Fruit fly (Drosophila melanogaster): ENCODE measurements around the gene CG34277.

The CG34277 gene

DNA sequence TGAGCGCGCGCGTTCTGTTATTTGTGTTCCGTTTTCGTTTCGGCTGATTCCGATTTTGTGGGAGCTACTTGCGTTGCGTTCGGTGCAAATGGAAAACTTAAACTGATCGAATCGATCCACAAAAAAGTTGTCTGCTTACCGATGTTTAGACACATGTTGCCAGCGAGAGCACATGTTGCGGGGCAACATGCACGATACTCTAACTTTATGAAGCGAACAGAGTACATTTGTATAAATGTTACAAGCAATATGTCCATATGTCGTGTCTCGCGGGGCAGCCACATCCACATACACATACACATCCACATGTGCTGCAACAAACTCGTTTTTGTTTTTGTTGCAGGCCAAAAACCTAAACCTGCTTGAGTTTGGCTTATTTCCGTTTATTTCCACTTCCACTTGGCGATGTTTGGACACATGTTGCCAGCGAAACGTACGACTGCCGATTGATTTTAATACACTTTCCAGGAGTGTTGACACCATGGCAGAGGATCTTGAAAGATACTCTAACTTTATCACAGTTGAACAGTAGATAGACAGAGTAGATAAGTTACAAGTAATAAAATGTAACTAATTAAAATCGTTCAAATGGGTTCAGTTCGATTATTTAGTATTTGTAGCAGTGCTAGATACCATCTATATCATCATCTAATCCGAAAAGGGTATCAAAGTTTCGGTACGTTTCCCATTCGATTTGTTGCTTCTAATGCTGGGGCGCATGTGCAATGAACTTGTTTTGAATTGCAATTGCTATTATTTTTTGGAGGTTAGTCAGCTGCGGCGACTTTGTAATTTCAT is 45.4 kb upstream of the CG34277 start (continued):
- TF ChIP-seq CG7368 (GFP tag; optimal IDR thresholded peaks at IDR 0.05) (no peak), Eip78C (GFP tag) (peak; percentile 77), CG11902 (GFP tag; optimal IDR thresholded peaks at IDR 0.05) (no peak), CG3032 (tag; optimal IDR thresholded peaks at IDR 0.05) (no peak), vri (GFP tag; optimal IDR thresholded peaks at IDR 0.05) (peak; percentile 68), Hr4 (GFP tag; optimal IDR thresholded peaks at IDR 0.05) (peak; percentile 68), Met (GFP tag; optimal IDR thresholded peaks at IDR 0.05) (no peak), pdm3 (GFP tag; optimal IDR thresholded peaks at IDR 0.05) (peak; percentile 41), salr (GFP tag; optimal IDR thresholded peaks at IDR 0.05) (peak in 1 of 2 experiments; percentile 19), fd85E (GFP tag; optimal IDR thresholded peaks at IDR 0.05) (no peak), Sox102F (GFP tag; optimal IDR thresholded peaks at IDR 0.05) (peak; percentile 35), spab (GFP tag; optimal IDR thresholded peaks at IDR 0.05) (no peak), CG8119 (GFP tag; IDR thresholded peaks at IDR 0.05) (peak; percentile 46; the same call in 2 of the 3 replicates), CG11294 (GFP tag; IDR thresholded peaks at IDR 0.05) (no peak), CG9139 (GFP tag; optimal IDR thresholded peaks at IDR 0.05) (peak; percentile 33), Hr39 (GFP tag; optimal IDR thresholded peaks at IDR 0.05) (no peak), Sox14 (GFP tag; optimal IDR thresholded peaks at IDR 0.05) (no peak), Ets21C (GFP tag; optimal IDR thresholded peaks at IDR 0.05) (no peak), CG10631 (GFP tag; optimal IDR thresholded peaks at IDR 0.05) (peak; percentile 22), CG11762 (GFP tag; optimal IDR thresholded peaks at IDR 0.05; ENCODE audit: insufficient read depth) (no peak), Hr38 (GFP tag; optimal IDR thresholded peaks at IDR 0.05) (no peak), CG34406 (GFP tag; optimal IDR thresholded peaks at IDR 0.05) (no peak), acj6 (GFP tag; optimal IDR thresholded peaks at IDR 0.05) (no peak), ss (GFP tag; optimal IDR thresholded peaks at IDR 0.05) (peak; percentile 42 to 57), CG15336 (GFP tag; IDR thresholded peaks at IDR 0.05) (peak; percentile 78), OdsH (GFP tag; optimal IDR thresholded peaks at IDR 0.05) (no peak), CG6276 (GFP tag; optimal IDR thresholded peaks at IDR 0.05) (peak; percentile 51), fd59A (GFP tag; optimal IDR thresholded peaks at IDR 0.05) (no peak), CG3919 (GFP tag; optimal IDR thresholded peaks at IDR 0.05) (peak; percentile 14), topi (GFP tag; optimal IDR thresholded peaks at IDR 0.05) (no peak), Lpt (GFP tag; optimal IDR thresholded peaks at IDR 0.05) (no peak), net (GFP tag; optimal IDR thresholded peaks at IDR 0.05) (peak; percentile 14), Smox (GFP tag; optimal IDR thresholded peaks at IDR 0.05) (no peak)

DNA sequence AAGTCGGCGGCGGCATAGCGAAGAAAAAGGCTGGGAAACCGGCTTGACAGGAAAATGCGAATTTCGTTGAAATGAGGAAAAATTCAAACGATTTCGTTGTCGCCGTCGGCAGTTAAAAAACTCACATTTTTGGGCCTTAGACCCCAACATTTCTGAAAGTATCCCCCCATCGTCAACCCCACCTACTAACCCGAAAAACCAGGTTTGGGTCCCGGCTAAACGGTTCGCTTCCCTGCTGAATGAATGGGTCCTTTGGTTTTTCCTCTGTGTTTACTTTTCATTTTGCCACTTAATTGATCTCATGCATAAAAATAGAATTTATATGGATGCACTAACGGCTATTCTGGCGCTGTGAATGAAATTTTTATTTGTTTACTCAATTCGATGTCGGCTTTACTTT is 43.2 kb upstream of the CG34277 start:
- TF ChIP-seq CG8119 (GFP tag; IDR thresholded peaks at IDR 0.05): 0 out of 3 replicates have a peak, but pooled peaks have one; percentile 30
- TF ChIP-seq fd59A (GFP tag; optimal IDR thresholded peaks at IDR 0.05): no peak

dm6 chr3R:5327911-5328310 is 41.4 kb upstream of the CG34277 start:
- TF ChIP-seq OdsH (GFP tag; optimal IDR thresholded peaks at IDR 0.05) (no peak), vri (GFP tag; optimal IDR thresholded peaks at IDR 0.05) (no peak), Eip75B (GFP tag; optimal IDR thresholded peaks at IDR 0.05) (no peak), Gug (GFP tag; IDR thresholded peaks at IDR 0.05) (no peak), CG8119 (GFP tag; IDR thresholded peaks at IDR 0.05) (no peak), net (GFP tag; optimal IDR thresholded peaks at IDR 0.05) (no peak), CG1621 (tag; optimal IDR thresholded peaks at IDR 0.05) (no peak), Met (GFP tag; optimal IDR thresholded peaks at IDR 0.05) (no peak), esn (GFP tag; optimal IDR thresholded peaks at IDR 0.05) (no peak), svp (GFP tag) (peak; percentile 81), Sox15 (GFP tag; optimal IDR thresholded peaks at IDR 0.05) (no peak), CG10631 (GFP tag; optimal IDR thresholded peaks at IDR 0.05) (no peak), Hr39 (GFP tag; optimal IDR thresholded peaks at IDR 0.05) (no peak), CG6854 (GFP tag; optimal IDR thresholded peaks at IDR 0.05) (no peak), CG11902 (GFP tag; optimal IDR thresholded peaks at IDR 0.05) (no peak), fkh (GFP tag; optimal IDR thresholded peaks at IDR 0.05) (peak; percentile 62), Eip78C (GFP tag) (peak; percentile 9), CG11762 (GFP tag; optimal IDR thresholded peaks at IDR 0.05; ENCODE audit: insufficient read depth) (no peak), Eip93F (GFP tag; optimal IDR thresholded peaks at IDR 0.05) (no peak)

Data from whole organism, prepupa.